Fruit fly (Drosophila melanogaster): ENCODE measurements around the gene CG5895.

The CG5895 gene

dm6 chr3L:16004401-16005237 lies 30.7 kb upstream of the CG5895 start, which contains the start of the genes hzg and mRpS31 (continued):
- peak; percentile 63 for TF ChIP-seq MESR4 (GFP tag; optimal IDR thresholded peaks at IDR 0.05)
- no peak for TF ChIP-seq E2f1 (GFP tag; IDR thresholded peaks at IDR 0.05)
- no peak for TF ChIP-seq CG9876 (GFP tag; optimal IDR thresholded peaks at IDR 0.05)
- peak; percentile 42 for TF ChIP-seq Sry-δ (GFP tag; optimal IDR thresholded peaks at IDR 0.05)
- peak; percentile 55 for TF ChIP-seq tin (GFP tag; optimal IDR thresholded peaks at IDR 0.05)
- peak; percentile 57 for TF ChIP-seq CG9215 (GFP tag; IDR thresholded peaks at IDR 0.05)
- TF ChIP-seq vvl (GFP tag; IDR thresholded peaks at IDR 0.05) = peak; percentile 54; the same call in 1 of the 2 replicates
- no peak for TF ChIP-seq Dll (GFP tag; IDR thresholded peaks at IDR 0.05; ENCODE audit: partially characterized antibody)
- peak; percentile 39 for TF ChIP-seq zen (tag; optimal IDR thresholded peaks at IDR 0.05)
- peak; percentile 66 for TF ChIP-seq Rfx (GFP tag; IDR thresholded peaks at IDR 0.05)
- TF ChIP-seq Mrtf (GFP tag; IDR thresholded peaks at IDR 0.05) = no peak
- TF ChIP-seq CG1233 (GFP tag; optimal IDR thresholded peaks at IDR 0.05) = peak; percentile 45
- TF ChIP-seq ewg (GFP tag; optimal IDR thresholded peaks at IDR 0.05) = no peak
- no peak for TF ChIP-seq hbn (GFP tag; IDR thresholded peaks at IDR 0.05; ENCODE audit: partially characterized antibody)
- peak; percentile 21 for TF ChIP-seq CG8388 (GFP tag; optimal IDR thresholded peaks at IDR 0.05)
- no peak for TF ChIP-seq CG11696 (GFP tag; IDR thresholded peaks at IDR 0.05)
- peak; percentile 77 for TF ChIP-seq gem (tag; optimal IDR thresholded peaks at IDR 0.05)
- TF ChIP-seq CG17802 (tag; optimal IDR thresholded peaks at IDR 0.05) = no peak
- peak; percentile 6 for TF ChIP-seq NC2β (GFP tag; optimal IDR thresholded peaks at IDR 0.05)
- TF ChIP-seq CG6791 (GFP tag; IDR thresholded peaks at IDR 0.05; ENCODE audit: partially characterized antibody) = no peak; the same call in 2 of the 3 replicates
- peak; percentile 25 for TF ChIP-seq Meics (GFP tag; optimal IDR thresholded peaks at IDR 0.05)
- TF ChIP-seq CG4282 (GFP tag; optimal IDR thresholded peaks at IDR 0.05) = no peak
- peak; percentile 30 for TF ChIP-seq pnt (GFP tag; optimal IDR thresholded peaks at IDR 0.05)
- peak; percentile 5 for TF ChIP-seq zf30C (GFP tag; optimal IDR thresholded peaks at IDR 0.05)
- TF ChIP-seq Sry-β (GFP tag; optimal IDR thresholded peaks at IDR 0.05) = peak; percentile 91
- peak; percentile 20 for TF ChIP-seq gsb-n (tag; optimal IDR thresholded peaks at IDR 0.05)
- TF ChIP-seq kah (GFP tag; optimal IDR thresholded peaks at IDR 0.05) = no peak
- TF ChIP-seq CG6854 (GFP tag; optimal IDR thresholded peaks at IDR 0.05) = no peak
- peak; percentile 55 for TF ChIP-seq Ssrp (tag; optimal IDR thresholded peaks at IDR 0.05)
- no peak for TF ChIP-seq mld (GFP tag; IDR thresholded peaks at IDR 0.05; ENCODE audit: partially characterized antibody)
- TF ChIP-seq CG2889 (GFP tag; IDR thresholded peaks at IDR 0.05) = no peak
- no peak for TF ChIP-seq CTCF (GFP tag; optimal IDR thresholded peaks at IDR 0.05)
- TF ChIP-seq CG13296 (GFP tag; optimal IDR thresholded peaks at IDR 0.05) = no peak
- TF ChIP-seq fd3F (GFP tag; optimal IDR thresholded peaks at IDR 0.05) = no peak
- peak; percentile 58 for TF ChIP-seq Atf-2 (GFP tag; optimal IDR thresholded peaks at IDR 0.05)
- no peak for TF ChIP-seq vnd (GFP tag; IDR thresholded peaks at IDR 0.05; ENCODE audit: partially characterized antibody)
- TF ChIP-seq CG12942 (GFP tag; optimal IDR thresholded peaks at IDR 0.05) = peak; percentile 45
- TF ChIP-seq Nf-YB (GFP tag; optimal IDR thresholded peaks at IDR 0.05) = peak; percentile 6
- no peak for TF ChIP-seq yki (optimal IDR thresholded peaks at IDR 0.05)
- peak; percentile 8; the same call in 1 of the 2 replicates for TF ChIP-seq chm (GFP tag; IDR thresholded peaks at IDR 0.05)
- no peak; the same call in 1 of the 2 replicates for TF ChIP-seq lmd (GFP tag; IDR thresholded peaks at IDR 0.05)
- no peak for TF ChIP-seq CG1603 (tag; optimal IDR thresholded peaks at IDR 0.05)
- TF ChIP-seq NK7.1 (GFP tag; optimal IDR thresholded peaks at IDR 0.05) = no peak
- peak; percentile 39 for TF ChIP-seq CG10431 (GFP tag; optimal IDR thresholded peaks at IDR 0.05)
- peak; percentile 32 for TF ChIP-seq fu2 (GFP tag; optimal IDR thresholded peaks at IDR 0.05)
- no peak for TF ChIP-seq B-H2 (GFP tag; optimal IDR thresholded peaks at IDR 0.05)
- TF ChIP-seq CG5245 (GFP tag; optimal IDR thresholded peaks at IDR 0.05) = no peak
- peak; percentile 60 for TF ChIP-seq zfh2 (GFP tag; optimal IDR thresholded peaks at IDR 0.05)
- peak; percentile 20 for TF ChIP-seq CG15601 (tag; optimal IDR thresholded peaks at IDR 0.05)
- TF ChIP-seq pum (GFP tag; optimal IDR thresholded peaks at IDR 0.05) = peak; percentile 54
